Worm (Caenorhabditis elegans) whole organism, L4 larva: ENCODE results near the gene col-71.

ENCODE experiments used
- F26F4.8 ChIP-seq: fragments of 200-800 bp; sonication (Bioruptor generic); conservative IDR thresholded peaks from 2 replicates; pipeline ENCODE4 v1.3.6; 2022; ENCODE audit warnings: missing genetic modification characterization, missing compliant biosample characterization
- F44E2.7 ChIP-seq: fragments of 200-800 bp; sonication (Bioruptor generic); IDR thresholded peaks from 2 replicates; pipeline ENCODE4 v2.1.2; 2022; ENCODE audit warnings: missing genetic modification characterization, missing compliant biosample characterization
- T26A8.4 ChIP-seq: fragments of 200-800 bp; sonication (Bioruptor generic); IDR thresholded peaks from 2 replicates; pipeline ENCODE4 v1.3.6; 2022; ENCODE audit warnings: missing genetic modification characterization, missing compliant biosample characterization
- Y105C5A.15 ChIP-seq: fragments of 200-800 bp; sonication (Bioruptor generic); IDR thresholded peaks from 2 replicates; pipeline ENCODE4 v1.3.6; 2022; ENCODE audit warnings: missing genetic modification characterization, missing compliant biosample characterization
- ZK546.5 ChIP-seq, 2 experiments: sonication (generic microtip); optimal IDR thresholded peaks; 2 replicates each; lab custom pipeline; 2017; ENCODE audit warnings: missing biosample characterization in 2 of 2, missing genetic modification characterization in 2 of 2
- aha-1 ChIP-seq: fragments of 150-350 bp; peaks from one replicate; lab custom pipeline; 2014; ENCODE audit warnings: missing biosample characterization, missing genetic modification characterization
- ama-1 ChIP-seq: fragments of 150-350 bp; optimal IDR thresholded peaks from 2 replicates; lab custom pipeline; 2014; ENCODE audit warnings: inconsistent platforms, mixed read lengths
- ceh-20 ChIP-seq: fragments of 200-800 bp; sonication (Bioruptor generic); IDR thresholded peaks from 2 replicates; pipeline ENCODE4 v1.3.6; 2022; ENCODE audit warnings: missing genetic modification reagents, missing genetic modification characterization, missing compliant biosample characterization
- ceh-62 ChIP-seq: sonication (generic microtip); optimal IDR thresholded peaks from 2 replicates; lab custom pipeline; 2017; ENCODE audit warnings: missing biosample characterization, missing genetic modification characterization
- ces-1 ChIP-seq: fragments of 150-350 bp; sonication (generic microtip); optimal IDR thresholded peaks from 4 replicates; lab custom pipeline; 2014; ENCODE audit warnings: missing biosample characterization, missing genetic modification reagents, missing genetic modification characterization
- daf-8 ChIP-seq: fragments of 200-800 bp; sonication (Bioruptor generic); IDR thresholded peaks from 2 replicates; pipeline ENCODE4 v1.3.6; 2022; ENCODE audit warnings: missing genetic modification characterization, missing compliant biosample characterization
- dmd-6 ChIP-seq: fragments of 200-800 bp; sonication (Bioruptor generic); IDR thresholded peaks from 2 replicates; pipeline ENCODE4 v1.3.6; 2022; ENCODE audit warnings: missing genetic modification reagents, missing genetic modification characterization, missing compliant biosample characterization
- dmd-9 ChIP-seq: fragments of 200-800 bp; sonication (Bioruptor generic); IDR thresholded peaks from 2 replicates; pipeline ENCODE4 v1.3.6; 2022; ENCODE audit warnings: missing genetic modification reagents, missing genetic modification characterization, missing compliant biosample characterization
- dpl-1 ChIP-seq: fragments of 150-350 bp; optimal IDR thresholded peaks from 2 replicates; lab custom pipeline; 2014; ENCODE audit warnings: missing biosample characterization, missing genetic modification reagents, missing genetic modification characterization
- duxl-1 ChIP-seq: sonication (generic microtip); optimal IDR thresholded peaks from 2 replicates; lab custom pipeline; 2016; ENCODE audit warnings: mild to moderate bottlenecking, missing genetic modification characterization, moderate library complexity, missing compliant biosample characterization; ENCODE audit not compliant: poor library complexity
- dve-1 ChIP-seq: sonication (generic microtip); optimal IDR thresholded peaks from 2 replicates; lab custom pipeline; 2017; ENCODE audit warnings: antibody characterized with exemption, mild to moderate bottlenecking, missing genetic modification characterization, missing compliant biosample characterization; ENCODE audit not compliant: insufficient read depth
- fkh-10 ChIP-seq: fragments of 150-350 bp; optimal IDR thresholded peaks from 2 replicates; lab custom pipeline; 2014; ENCODE audit warnings: missing biosample characterization, missing genetic modification reagents, missing genetic modification characterization
- gei-8 ChIP-seq: fragments of 200-800 bp; sonication (Bioruptor generic); optimal IDR thresholded peaks from 2 replicates; lab custom pipeline; 2018; ENCODE audit warnings: mild to moderate bottlenecking, missing genetic modification characterization, missing compliant biosample characterization
- hif-1 ChIP-seq, 2 experiments: sonication (generic microtip); optimal IDR thresholded peaks; 2 replicates each; lab custom pipeline; 2016 to 2017; ENCODE audit warnings: missing compliant biosample characterization in 2 of 2, missing genetic modification characterization in 2 of 2, missing genetic modification reagents in 2 of 2, missing genotype in 2 of 2, mild to moderate bottlenecking in 1 of 2
- lin-13 ChIP-seq: fragments of 150-350 bp; optimal IDR thresholded peaks from 2 replicates; lab custom pipeline; 2014; ENCODE audit warnings: missing biosample characterization, missing genetic modification reagents, missing genetic modification characterization
- lin-15B ChIP-seq: fragments of 150-350 bp; sonication (generic microtip); optimal IDR thresholded peaks from 3 replicates; lab custom pipeline; 2014; ENCODE audit warnings: missing biosample characterization, missing genetic modification characterization
- lin-29 ChIP-seq: fragments of 200-800 bp; sonication (Bioruptor generic); IDR thresholded peaks from 2 replicates; pipeline ENCODE4 v1.3.6; 2022; ENCODE audit warnings: missing genetic modification reagents, missing genetic modification characterization, missing compliant biosample characterization
- lin-38 ChIP-seq: fragments of 200-800 bp; sonication (Bioruptor generic); IDR thresholded peaks from 2 replicates; pipeline ENCODE4 v1.3.6; 2022; ENCODE audit warnings: missing genetic modification reagents, missing genetic modification characterization, missing compliant biosample characterization
- madf-9 ChIP-seq: fragments of 200-800 bp; sonication (Bioruptor generic); conservative IDR thresholded peaks from 2 replicates; pipeline ENCODE4 v1.3.6; 2022; ENCODE audit warnings: missing genetic modification reagents, missing genetic modification characterization, missing compliant biosample characterization
- mdl-1 ChIP-seq, 2 experiments: fragments of 150-350 bp in 1 of 2; sonication (generic microtip) in 1 of 2; optimal IDR thresholded peaks; 2 replicates each; lab custom pipeline; 2014 to 2017; ENCODE audit warnings: missing biosample characterization in 2 of 2, missing genetic modification characterization in 2 of 2
- mdt-29 ChIP-seq: fragments of 200-800 bp; sonication (Bioruptor generic); IDR thresholded peaks from 2 replicates; pipeline ENCODE4 v1.3.6; 2022; ENCODE audit warnings: missing genetic modification reagents, missing genetic modification characterization, missing compliant biosample characterization
- mxl-3 ChIP-seq: fragments of 200-800 bp; sonication (Bioruptor generic); optimal IDR thresholded peaks from 2 replicates; lab custom pipeline; 2018; ENCODE audit warnings: mild to moderate bottlenecking, missing genetic modification characterization, missing compliant biosample characterization
- nhr-102 ChIP-seq: sonication (generic microtip); optimal IDR thresholded peaks from 2 replicates; lab custom pipeline; 2016; ENCODE audit warnings: mild to moderate bottlenecking, missing genetic modification characterization, moderate library complexity, missing compliant biosample characterization
- nhr-11 ChIP-seq: fragments of 150-350 bp; optimal IDR thresholded peaks from 2 replicates; lab custom pipeline; 2014; ENCODE audit warnings: missing biosample characterization, missing genetic modification characterization
- nhr-237 ChIP-seq: sonication (generic microtip); optimal IDR thresholded peaks from 2 replicates; lab custom pipeline; 2017; ENCODE audit warnings: missing biosample characterization, missing genetic modification characterization
- nhr-28 ChIP-seq: fragments of 150-350 bp; optimal IDR thresholded peaks from 2 replicates; lab custom pipeline; 2014; ENCODE audit warnings: missing biosample characterization, missing genetic modification characterization
- nhr-41 ChIP-seq: fragments of 200-800 bp; sonication (Bioruptor generic); IDR thresholded peaks from 2 replicates; pipeline ENCODE4 v1.3.6; 2022; ENCODE audit warnings: missing genetic modification reagents, missing genetic modification characterization, missing compliant biosample characterization
- nhr-6 ChIP-seq: fragments of 150-350 bp; optimal IDR thresholded peaks from 2 replicates; lab custom pipeline; 2014; ENCODE audit warnings: missing biosample characterization, missing genetic modification characterization
- nhr-76 ChIP-seq: fragments of 150-350 bp; optimal IDR thresholded peaks from 2 replicates; lab custom pipeline; 2014; ENCODE audit warnings: missing biosample characterization, missing genetic modification characterization
- pha-4 ChIP-seq, 2 experiments: fragments of 150-350 bp in 1 of 2; fragments of 200-800 bp in 1 of 2; sonication (Bioruptor generic) in 1 of 2; IDR thresholded peaks in 1 of 2; optimal IDR thresholded peaks in 1 of 2; 2 replicates each; pipeline versions ENCODE4 v1.3.6 to Lab custom; 2014 to 2022; ENCODE audit warnings: missing genetic modification characterization in 2 of 2, missing genetic modification reagents in 2 of 2, missing biosample characterization in 1 of 2, missing compliant biosample characterization in 1 of 2
- php-3 ChIP-seq: fragments of 200-800 bp; sonication (Bioruptor generic); IDR thresholded peaks from 2 replicates; pipeline ENCODE4 v1.3.6; 2022; ENCODE audit warnings: missing genetic modification reagents, missing genetic modification characterization, missing compliant biosample characterization
- pqm-1 ChIP-seq: sonication (generic microtip); optimal IDR thresholded peaks from 2 replicates; lab custom pipeline; 2017; ENCODE audit warnings: missing biosample characterization, missing genetic modification characterization
- spr-1 ChIP-seq: sonication (generic microtip); optimal IDR thresholded peaks from 2 replicates; lab custom pipeline; 2016; ENCODE audit warnings: mild to moderate bottlenecking, missing genetic modification characterization, missing compliant biosample characterization
- spr-3 ChIP-seq: fragments of 200-800 bp; sonication (Bioruptor generic); optimal IDR thresholded peaks from 2 replicates; lab custom pipeline; 2018; ENCODE audit warnings: mild to moderate bottlenecking, missing genetic modification characterization, missing compliant biosample characterization
- unc-130 ChIP-seq: sonication (generic microtip); optimal IDR thresholded peaks from 2 replicates; lab custom pipeline; 2016; ENCODE audit warnings: missing genetic modification reagents, missing genetic modification characterization, missing compliant biosample characterization
- vab-7 ChIP-seq: fragments of 200-800 bp; sonication (Bioruptor generic); IDR thresholded peaks from 2 replicates; pipeline ENCODE4 v1.3.6; 2022; ENCODE audit warnings: missing genetic modification reagents, missing genetic modification characterization, missing compliant biosample characterization
- zip-11 ChIP-seq: fragments of 200-800 bp; sonication (Bioruptor generic); IDR thresholded peaks from 2 replicates; pipeline ENCODE4 v1.3.6; 2022; ENCODE audit warnings: missing genetic modification characterization, missing compliant biosample characterization
- zip-2 ChIP-seq: fragments of 150-350 bp; optimal IDR thresholded peaks from 2 replicates; lab custom pipeline; 2014; ENCODE audit warnings: missing biosample characterization, missing genetic modification characterization
- ztf-7 ChIP-seq: fragments of 150-350 bp; optimal IDR thresholded peaks from 2 replicates; lab custom pipeline; 2014; ENCODE audit warnings: missing biosample characterization, missing genetic modification characterization

The col-71 gene

DNA sequence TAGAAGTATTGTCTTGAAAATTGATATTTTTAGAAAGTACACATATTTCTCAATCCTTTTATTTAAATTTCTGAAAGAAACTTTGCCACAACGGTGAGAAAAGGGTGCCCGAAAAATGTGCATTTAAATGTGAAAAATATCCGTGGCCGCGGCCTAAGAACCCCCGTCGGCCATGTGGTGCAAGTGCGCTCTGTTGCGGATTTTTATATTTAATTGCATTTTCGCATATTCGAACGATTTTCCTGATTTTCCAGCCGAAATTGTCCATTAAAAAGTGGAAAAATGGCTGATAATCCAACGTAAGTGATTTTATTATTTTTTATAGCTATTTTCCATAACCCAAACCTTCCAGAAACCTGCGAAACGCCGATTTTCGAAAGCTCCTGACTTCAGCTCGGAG is 20.1 kb downstream of the col-71 start, which contains the start of gene smu-2 (continued):
- no peak for TF ChIP-seq lin-29
- TF ChIP-seq ces-1 = peak; percentile 74
- TF ChIP-seq pqm-1 (tag; lab: Kevin White, UChicago) = no peak
- peak; percentile 28 for TF ChIP-seq fkh-10 (GFP tag; lab: Kevin White, UChicago)
- TF ChIP-seq vab-7 = no peak
- TF ChIP-seq lin-15B = no peak
- no peak for TF ChIP-seq ZK546.5 (tag; optimal IDR thresholded peaks at IDR 0.05; lab: Kevin White, UChicago)
- no peak for TF ChIP-seq ztf-7 (tag; lab: Kevin White, UChicago)
- TF ChIP-seq spr-1 (tag; lab: Kevin White, UChicago) = no peak
- peak; percentile 64 for TF ChIP-seq madf-9 (GFP tag; lab: Robert Waterston, UW)
- TF ChIP-seq nhr-102 = no peak
- TF ChIP-seq dve-1 (tag; lab: Kevin White, UChicago) = no peak
- no peak for TF ChIP-seq T26A8.4 (GFP tag; lab: Robert Waterston, UW)
- peak; percentile 31 for TF ChIP-seq dmd-6
- no peak for TF ChIP-seq ceh-20 (GFP tag; lab: Robert Waterston, UW)
- TF ChIP-seq lin-38 (GFP tag; lab: Robert Waterston, UW) = peak; percentile 97
- peak; percentile 71 for TF ChIP-seq nhr-28 (tag; lab: Kevin White, UChicago)
- 0 out of 2 replicates have a peak, but pooled peaks have one; percentile 43 for TF ChIP-seq php-3 (GFP tag; lab: Robert Waterston, UW)
- TF ChIP-seq nhr-11 = peak; percentile 11
- TF ChIP-seq lin-13 (GFP tag; lab: Kevin White, UChicago) = no peak
- no peak for TF ChIP-seq ama-1
- no peak for TF ChIP-seq F44E2.7 (GFP tag; lab: Robert Waterston, UW)
- no peak for TF ChIP-seq zip-2
- no peak for TF ChIP-seq pha-4 (GFP tag; IDR thresholded peaks at IDR 0.05; lab: Robert Waterston, UW)
- no peak for TF ChIP-seq pha-4 (tag; optimal IDR thresholded peaks at IDR 0.05; lab: Kevin White, UChicago)
- no peak for TF ChIP-seq duxl-1 (tag; lab: Kevin White, UChicago)
- no peak for TF ChIP-seq Y105C5A.15
- TF ChIP-seq nhr-41 = no peak
- no peak for TF ChIP-seq nhr-76 (tag; lab: Kevin White, UChicago)
- no peak for TF ChIP-seq nhr-237
- peak; percentile 54; the same call in 1 of the 2 replicates for TF ChIP-seq dmd-9
- TF ChIP-seq gei-8 (GFP tag; lab: Kevin White, UChicago) = no peak
- no peak for TF ChIP-seq F26F4.8
- TF ChIP-seq spr-3 (GFP tag; lab: Kevin White, UChicago) = no peak
- TF ChIP-seq mxl-3 = no peak
- TF ChIP-seq dpl-1 (GFP tag; lab: Kevin White, UChicago) = peak; percentile 62
- no peak for TF ChIP-seq mdt-29
- no peak for TF ChIP-seq zip-11 (GFP tag; lab: Robert Waterston, UW)
- TF ChIP-seq nhr-6 (tag; lab: Kevin White, UChicago) = no peak
- TF ChIP-seq ceh-62 (tag; lab: Kevin White, UChicago) = no peak
- peak in 1 of 2 experiments; percentile 81 for TF ChIP-seq hif-1 (tag; optimal IDR thresholded peaks at IDR 0.05; lab: Kevin White, UChicago)
- no peak for TF ChIP-seq mdl-1 (tag; optimal IDR thresholded peaks at IDR 0.05; lab: Kevin White, UChicago)
- no peak for TF ChIP-seq daf-8 (GFP tag; lab: Robert Waterston, UW)
- TF ChIP-seq unc-130 (GFP tag; lab: Kevin White, UChicago) = peak; percentile 89
- peak; percentile 95 for TF ChIP-seq aha-1 (tag; lab: Kevin White, UChicago)
